Fruit fly (Drosophila melanogaster): ENCODE results near the gene Tektin-C.

The Tektin-C gene

dm6 chr3L:5768532-5769497 lies 27.5 kb downstream of the Tektin-C start, which contains the start of the genes Ppat-Dpck and scny (continued):
- no peak for TF ChIP-seq Camta (GFP tag; optimal IDR thresholded peaks at IDR 0.05)
- TF ChIP-seq CG8290 (GFP tag; optimal IDR thresholded peaks at IDR 0.05): peak; percentile 21
- TF ChIP-seq CG8290 (tag; optimal IDR thresholded peaks at IDR 0.05): no peak
- peak; percentile 71; the same call in 2 of the 3 replicates for TF ChIP-seq CG7963 (GFP tag; IDR thresholded peaks at IDR 0.05; ENCODE audit: partially characterized antibody)
- no peak for TF ChIP-seq CG7786 (GFP tag; optimal IDR thresholded peaks at IDR 0.05)
- no peak for TF ChIP-seq bcd (GFP tag; optimal IDR thresholded peaks at IDR 0.05)
- TF ChIP-seq gfzf (GFP tag; optimal IDR thresholded peaks at IDR 0.05): peak; percentile 89
- no peak for TF ChIP-seq sens-2 (GFP tag; IDR thresholded peaks at IDR 0.05)
- TF ChIP-seq pho (GFP tag; optimal IDR thresholded peaks at IDR 0.05): peak; percentile 21
- no peak for TF ChIP-seq CG12942 (GFP tag; optimal IDR thresholded peaks at IDR 0.05)
- no peak for TF ChIP-seq Oaz (GFP tag; IDR thresholded peaks at IDR 0.05)
- peak; percentile 60 for TF ChIP-seq tna (GFP tag; IDR thresholded peaks at IDR 0.05; ENCODE audit: partially characterized antibody)
- TF ChIP-seq lola (GFP tag; optimal IDR thresholded peaks at IDR 0.05): peak in 1 of 3 experiments; percentile 23
- TF ChIP-seq Spps (tag; optimal IDR thresholded peaks at IDR 0.05): peak; percentile 28
- no peak for TF ChIP-seq Neu2 (GFP tag; optimal IDR thresholded peaks at IDR 0.05; ENCODE audit: borderline replicate concordance)
- no peak for TF ChIP-seq CG14667 (GFP tag; IDR thresholded peaks at IDR 0.05)
- TF ChIP-seq fru (optimal IDR thresholded peaks at IDR 0.05): no peak
- TF ChIP-seq pb (GFP tag; optimal IDR thresholded peaks at IDR 0.05): no peak
- peak; percentile 88 for TF ChIP-seq Ets97D (GFP tag; optimal IDR thresholded peaks at IDR 0.05)
- peak; percentile 23 for TF ChIP-seq jumu (GFP tag; optimal IDR thresholded peaks at IDR 0.05)
- TF ChIP-seq prd (optimal IDR thresholded peaks at IDR 0.05): no peak
- no peak for TF ChIP-seq prd (GFP tag; IDR thresholded peaks at IDR 0.05)
- TF ChIP-seq cg (GFP tag; optimal IDR thresholded peaks at IDR 0.05): peak; percentile 90
- no peak for TF ChIP-seq ase (GFP tag; IDR thresholded peaks at IDR 0.05)
- peak; percentile 94 for TF ChIP-seq CG34224 (GFP tag; IDR thresholded peaks at IDR 0.05; ENCODE audit: partially characterized antibody)
- peak; percentile 80; the same call in 2 of the 3 replicates for TF ChIP-seq zen2 (GFP tag; IDR thresholded peaks at IDR 0.05; ENCODE audit: partially characterized antibody)
- TF ChIP-seq CG5953 (GFP tag; IDR thresholded peaks at IDR 0.05): no peak

- TF ChIP-seq MBD-R2 (GFP tag; IDR thresholded peaks at IDR 0.05) (0 out of 2 replicates have a peak, but pooled peaks have one; percentile 3), bbx (GFP tag; IDR thresholded peaks at IDR 0.05; ENCODE audit: partially characterized antibody) (no peak), crc (GFP tag; optimal IDR thresholded peaks at IDR 0.05) (no peak), Atf-2 (GFP tag; optimal IDR thresholded peaks at IDR 0.05) (no peak), MESR4 (GFP tag; optimal IDR thresholded peaks at IDR 0.05) (peak; percentile 60), CG12769 (tag; optimal IDR thresholded peaks at IDR 0.05) (no peak), Ada2b (GFP tag; IDR thresholded peaks at IDR 0.05) (no peak), Nf-YB (GFP tag; optimal IDR thresholded peaks at IDR 0.05) (no peak), hbn (GFP tag; IDR thresholded peaks at IDR 0.05; ENCODE audit: partially characterized antibody) (0 out of 2 replicates have a peak, but pooled peaks have one; percentile 9), Elba2 (GFP tag; optimal IDR thresholded peaks at IDR 0.05) (no peak), peb (GFP tag; IDR thresholded peaks at IDR 0.05) (no peak), CG12659 (GFP tag; optimal IDR thresholded peaks at IDR 0.05) (peak; percentile 21), CG4617 (GFP tag; optimal IDR thresholded peaks at IDR 0.05; ENCODE audit: borderline replicate concordance) (peak; percentile 15), mld (GFP tag; IDR thresholded peaks at IDR 0.05; ENCODE audit: partially characterized antibody) (0 out of 3 replicates have a peak, but pooled peaks have one; percentile 42), Ptx1 (GFP tag; IDR thresholded peaks at IDR 0.05) (no peak), mirr (GFP tag; optimal IDR thresholded peaks at IDR 0.05) (no peak), Bdp1 (GFP tag; optimal IDR thresholded peaks at IDR 0.05) (no peak)
Observed at dm6 chr3L:5765844-5766200, 30.5 kb downstream of the Tektin-C start, which contains the start of gene Txl. Gene Txl (plus strand): TSS chr3L:5765846.

Measured in whole organism, embryonic.